Worm (Caenorhabditis elegans): ENCODE data around the gene K08D8.3.

DNA sequence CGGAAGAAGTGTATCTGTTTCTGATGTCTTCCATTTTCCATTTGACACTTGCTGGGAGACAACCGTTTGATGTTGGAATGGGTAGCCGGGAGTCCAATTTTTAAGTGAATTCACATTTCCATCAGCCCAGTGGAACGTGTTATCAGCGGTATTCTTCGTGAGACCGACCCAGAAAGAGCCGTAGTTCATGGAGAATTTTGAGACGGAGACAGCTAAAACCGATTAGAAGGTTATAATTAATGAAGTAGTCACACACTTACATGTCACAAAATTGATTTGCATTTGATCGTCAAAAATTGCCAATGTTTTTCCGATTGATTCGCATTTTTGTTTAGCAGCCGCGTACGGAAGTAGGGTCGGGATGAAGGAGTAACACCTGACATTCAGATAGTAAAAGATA lies 37.1 kb downstream of the K08D8.3 start:
- TF ChIP-seq sea-1 (GFP tag; conservative IDR thresholded peaks at IDR 0.05) (no peak), tbx-11 (GFP tag; IDR thresholded peaks at IDR 0.05) (no peak), tra-4 (tag; optimal IDR thresholded peaks at IDR 0.05) (no peak), tbx-37 (GFP tag; conservative IDR thresholded peaks at IDR 0.05) (no peak), ama-1 (optimal IDR thresholded peaks at IDR 0.05) (no peak), ceh-13 (GFP tag; optimal IDR thresholded peaks at IDR 0.05) (no peak), B0310.2 (tag; optimal IDR thresholded peaks at IDR 0.05) (no peak)
